Worm (Caenorhabditis elegans) whole organism, L1 larva: ENCODE measurements around the gene mab-5.

Experiments used
- ama-1 ChIP-seq: fragments of 150-350 bp; optimal IDR thresholded peaks from 2 replicates; lab custom pipeline; 2014
- ceh-88 ChIP-seq: fragments of 200-800 bp; sonication (Bioruptor generic); IDR thresholded peaks from 2 replicates; pipeline ENCODE4 v1.3.6; 2022; ENCODE audit warnings: missing genetic modification characterization, missing compliant biosample characterization
- dpl-1 ChIP-seq, 3 experiments: fragments of 150-350 bp in 2 of 3; sonication (generic microtip) in 1 of 3; optimal IDR thresholded peaks; 2 replicates each; lab custom pipeline; 2014 to 2017; ENCODE audit warnings: missing biosample characterization in 3 of 3, missing genetic modification characterization in 3 of 3, missing genetic modification reagents in 3 of 3
- lin-35 ChIP-seq, 2 experiments: fragments of 150-350 bp; optimal IDR thresholded peaks; 2 replicates each; lab custom pipeline; 2014; ENCODE audit warnings: missing biosample characterization in 2 of 2, missing genetic modification characterization in 2 of 2, missing genetic modification reagents in 2 of 2
- lsy-2 ChIP-seq, 2 experiments: fragments of 150-350 bp; optimal IDR thresholded peaks; 2 replicates each; lab custom pipeline; 2014; ENCODE audit warnings: missing biosample characterization in 2 of 2, missing genetic modification characterization in 2 of 2
- nhr-11 ChIP-seq: fragments of 150-350 bp; optimal IDR thresholded peaks from 2 replicates; lab custom pipeline; 2014; ENCODE audit warnings: missing biosample characterization, missing genetic modification characterization
- nhr-12 ChIP-seq: sonication (generic microtip); optimal IDR thresholded peaks from 2 replicates; lab custom pipeline; 2017; ENCODE audit warnings: missing biosample characterization, missing genetic modification characterization
- nhr-77 ChIP-seq: fragments of 150-350 bp; optimal IDR thresholded peaks from 2 replicates; lab custom pipeline; 2014; ENCODE audit warnings: missing biosample characterization, missing genetic modification characterization
- nhr-84 ChIP-seq: sonication (generic microtip); optimal IDR thresholded peaks from 2 replicates; lab custom pipeline; 2017; ENCODE audit warnings: missing biosample characterization, missing genetic modification characterization
- snpc-4 ChIP-seq: fragments of 150-350 bp; optimal IDR thresholded peaks from 2 replicates; lab custom pipeline; 2014; ENCODE audit warnings: missing biosample characterization, missing genetic modification characterization
- sox-4 ChIP-seq: sonication (generic microtip); optimal IDR thresholded peaks from 2 replicates; lab custom pipeline; 2016; ENCODE audit warnings: missing genetic modification characterization, missing compliant biosample characterization
- sptf-1 ChIP-seq: fragments of 150-350 bp; optimal IDR thresholded peaks from 2 replicates; lab custom pipeline; 2014; ENCODE audit warnings: missing biosample characterization, missing genetic modification characterization
- unc-62 ChIP-seq: fragments of 150-350 bp; optimal IDR thresholded peaks from 2 replicates; lab custom pipeline; 2014; ENCODE audit warnings: missing biosample characterization, missing genetic modification reagents, missing genetic modification characterization
- unc-86 ChIP-seq: sonication (generic microtip); optimal IDR thresholded peaks from 2 replicates; lab custom pipeline; 2016; ENCODE audit warnings: missing genetic modification characterization, missing compliant biosample characterization

ce11 chrIII:7780566-7781238 is 2.6 kb downstream of the mab-5 start:
- TF ChIP-seq snpc-4 (tag; lab: Kevin White, UChicago) = no peak
- no peak for TF ChIP-seq sox-4 (tag; lab: Kevin White, UChicago)
- TF ChIP-seq nhr-77 (tag; lab: Kevin White, UChicago) = no peak
- no peak for TF ChIP-seq nhr-11
- no peak for TF ChIP-seq nhr-12 (tag; lab: Kevin White, UChicago)
- TF ChIP-seq unc-86 (tag; lab: Kevin White, UChicago) = no peak
- TF ChIP-seq sptf-1 (tag; lab: Kevin White, UChicago) = no peak
- no peak for TF ChIP-seq lin-35 (GFP tag; optimal IDR thresholded peaks at IDR 0.05; lab: Kevin White, UChicago)
- no peak for TF ChIP-seq ceh-88 (GFP tag; lab: Robert Waterston, UW)
- TF ChIP-seq unc-62 = no peak
- TF ChIP-seq ama-1 (lab: Kevin White, UChicago) = no peak
- no peak for TF ChIP-seq nhr-84 (tag; lab: Kevin White, UChicago)
- no peak for TF ChIP-seq dpl-1 (GFP tag; optimal IDR thresholded peaks at IDR 0.05; lab: Kevin White, UChicago)
- peak in 1 of 2 experiments; percentile 9 for TF ChIP-seq lsy-2 (tag; optimal IDR thresholded peaks at IDR 0.05; lab: Kevin White, UChicago)
